Fruit fly (Drosophila melanogaster): ENCODE results near the gene CG46434.

- TF ChIP-seq CG11617 (GFP tag; optimal IDR thresholded peaks at IDR 0.05) (peak; percentile 64), Mnt (GFP tag; optimal IDR thresholded peaks at IDR 0.05) (peak; percentile 42), bab1 (GFP tag; optimal IDR thresholded peaks at IDR 0.05) (no peak), kay (GFP tag; ENCODE audit: borderline replicate concordance) (no peak), toe (GFP tag; optimal IDR thresholded peaks at IDR 0.05) (no peak), CG12768 (GFP tag; optimal IDR thresholded peaks at IDR 0.05) (peak; percentile 30), ovo (GFP tag; optimal IDR thresholded peaks at IDR 0.05) (no peak), CG5204 (GFP tag; optimal IDR thresholded peaks at IDR 0.05) (no peak), CG14711 (tag; optimal IDR thresholded peaks at IDR 0.05) (no peak), cnc (optimal IDR thresholded peaks at IDR 0.05) (no peak), CG7045 (GFP tag; optimal IDR thresholded peaks at IDR 0.05) (peak; percentile 76), tj (GFP tag; optimal IDR thresholded peaks at IDR 0.05) (peak; percentile 4), Hr96 (GFP tag; optimal IDR thresholded peaks at IDR 0.05) (no peak), CG1620 (GFP tag; optimal IDR thresholded peaks at IDR 0.05) (no peak)
These were observed 39.3 kb downstream of the CG46434 start for dm6 chr3L:19504719-19505118.
